Fruit fly (Drosophila melanogaster) whole organism, embryonic: ENCODE measurements around the gene nonA.
A peak's percentile ranks its signal among the peaks of the same experiment; 100 is the strongest.

ENCODE experiments used
- Bgb ChIP-seq: fragments of 200-800 bp; sonication (Bioruptor generic); IDR thresholded peaks from 2 replicates; pipeline ENCODE4 v1.3.6; 2022; ENCODE audit warnings: missing biosample characterization, missing genetic modification characterization; ENCODE audit not compliant: partially characterized antibody
- BtbVII ChIP-seq: fragments of 200-800 bp; sonication (Bioruptor generic); optimal IDR thresholded peaks from 3 replicates; lab custom pipeline; 2017; ENCODE audit warnings: missing biosample characterization, mild to moderate bottlenecking, missing genetic modification characterization
- C15 ChIP-seq: fragments of 200-800 bp; sonication (Bioruptor generic); IDR thresholded peaks from 3 replicates; pipeline ENCODE4 v1.3.6; 2022; ENCODE audit warnings: missing biosample characterization, missing genetic modification characterization
- CG1024 ChIP-seq: fragments of 200-800 bp; sonication (Bioruptor generic); IDR thresholded peaks from 2 replicates; pipeline ENCODE4 v1.3.6; 2022; ENCODE audit warnings: missing biosample characterization, missing genetic modification characterization
- CG1233 ChIP-seq: fragments of 200-800 bp; sonication (Bioruptor generic); optimal IDR thresholded peaks from 4 replicates; lab custom pipeline; 2018; ENCODE audit warnings: missing biosample characterization, mild to moderate bottlenecking, missing genetic modification characterization
- CG12744 ChIP-seq: fragments of 200-800 bp; sonication (Bioruptor generic); optimal IDR thresholded peaks from 2 replicates; lab custom pipeline; 2016; ENCODE audit warnings: missing biosample characterization, missing genetic modification characterization
- CG14860 ChIP-seq: fragments of 200-800 bp; sonication (Bioruptor generic); IDR thresholded peaks from 3 replicates; pipeline ENCODE4 v1.3.6; 2022; ENCODE audit warnings: missing biosample characterization, missing genetic modification characterization; ENCODE audit not compliant: partially characterized antibody
- CG15514 ChIP-seq: fragments of 200-800 bp; sonication (Bioruptor generic); optimal IDR thresholded peaks from 3 replicates; lab custom pipeline; 2017; ENCODE audit warnings: missing biosample characterization, missing genetic modification characterization, mild to moderate bottlenecking, moderate library complexity, missing genetic modification reagents
- CG15696 ChIP-seq: fragments of 200-800 bp; sonication (Bioruptor generic); optimal IDR thresholded peaks from 2 replicates; lab custom pipeline; 2019; ENCODE audit warnings: missing biosample characterization, mild to moderate bottlenecking, missing genetic modification characterization, moderate library complexity
- CG16863 ChIP-seq: fragments of 200-800 bp; sonication (Bioruptor generic); optimal IDR thresholded peaks from 3 replicates; lab custom pipeline; 2016; ENCODE audit warnings: missing biosample characterization, missing genetic modification characterization
- CG2712 ChIP-seq: fragments of 200-800 bp; optimal IDR thresholded peaks from 3 replicates; lab custom pipeline; 2019; ENCODE audit warnings: missing biosample characterization, mild to moderate bottlenecking, missing genetic modification characterization, moderate library complexity
- CG33557 ChIP-seq: fragments of 200-800 bp; sonication (Bioruptor generic); optimal IDR thresholded peaks from 2 replicates; lab custom pipeline; 2019; ENCODE audit warnings: missing biosample characterization, mild to moderate bottlenecking, missing genetic modification characterization, moderate library complexity
- CG34376 ChIP-seq: fragments of 200-800 bp; sonication (Bioruptor generic); optimal IDR thresholded peaks from 2 replicates; lab custom pipeline; 2018; ENCODE audit warnings: missing biosample characterization, mild to moderate bottlenecking, missing genetic modification characterization
- CG4854 ChIP-seq: fragments of 200-800 bp; sonication (Bioruptor generic); optimal IDR thresholded peaks from 2 replicates; lab custom pipeline; 2016; ENCODE audit warnings: missing biosample characterization, missing genetic modification characterization, inconsistent platforms
- CG5180 ChIP-seq: fragments of 200-800 bp; sonication (Bioruptor generic); optimal IDR thresholded peaks from 3 replicates; lab custom pipeline; 2017; ENCODE audit warnings: missing biosample characterization, missing genetic modification characterization, mild to moderate bottlenecking, moderate library complexity, missing genetic modification reagents
- CG6689 ChIP-seq: fragments of 200-800 bp; sonication (Bioruptor generic); IDR thresholded peaks from 2 replicates; pipeline ENCODE4 v1.3.6; 2022; ENCODE audit warnings: missing biosample characterization, missing genetic modification characterization
- CG6854 ChIP-seq: fragments of 200-800 bp; sonication (Bioruptor generic); optimal IDR thresholded peaks from 3 replicates; lab custom pipeline; 2017; ENCODE audit warnings: missing biosample characterization, mild to moderate bottlenecking, missing genetic modification characterization
- CG7357 ChIP-seq: fragments of 200-800 bp; sonication (Bioruptor generic); IDR thresholded peaks from 3 replicates; pipeline ENCODE4 v1.3.6; 2022; ENCODE audit warnings: missing biosample characterization, missing genetic modification characterization
- CG9727 ChIP-seq: fragments of 200-800 bp; sonication (Bioruptor generic); optimal IDR thresholded peaks from 3 replicates; lab custom pipeline; 2017; ENCODE audit warnings: missing biosample characterization, mild to moderate bottlenecking, missing genetic modification characterization
- CG9932 ChIP-seq: fragments of 200-800 bp; sonication (Bioruptor generic); IDR thresholded peaks from 2 replicates; pipeline ENCODE4 v1.3.6; 2022; ENCODE audit warnings: missing biosample characterization, missing genetic modification characterization
- Camta ChIP-seq: fragments of 200-800 bp; sonication (Bioruptor generic); optimal IDR thresholded peaks from 2 replicates; lab custom pipeline; 2016; ENCODE audit warnings: missing biosample characterization, missing genetic modification characterization
- Chrac-16 ChIP-seq: fragments of 200-800 bp; sonication (Bioruptor generic); optimal IDR thresholded peaks from 3 replicates; lab custom pipeline; 2016; ENCODE audit warnings: missing biosample characterization, missing genetic modification characterization
- D ChIP-seq, 2 experiments: fragments of 200-800 bp in 1 of 2; fragments of >200 bp in 1 of 2; sonication (Bioruptor generic) in 1 of 2; optimal IDR thresholded peaks; 2 replicates in 1 of 2; 3 replicates in 1 of 2; lab custom pipeline; 2017; ENCODE audit warnings: mild to moderate bottlenecking in 1 of 2, missing biosample characterization in 1 of 2, missing genetic modification characterization in 1 of 2, missing genetic modification reagents in 1 of 2
- D19A ChIP-seq: fragments of 200-800 bp; optimal IDR thresholded peaks from 3 replicates; lab custom pipeline; 2019; ENCODE audit warnings: missing biosample characterization, mild to moderate bottlenecking, missing genetic modification characterization, moderate library complexity
- Dbx ChIP-seq: fragments of 200-800 bp; sonication (Bioruptor generic); IDR thresholded peaks from 3 replicates; pipeline ENCODE4 v1.3.6; 2022; ENCODE audit warnings: missing biosample characterization, missing genetic modification characterization
- E2f1 ChIP-seq: fragments of 200-800 bp; sonication (Bioruptor generic); IDR thresholded peaks from 2 replicates; pipeline ENCODE4 v1.3.6; 2022; ENCODE audit warnings: missing biosample characterization, missing genetic modification characterization
- Jarid2 ChIP-seq: fragments of 200-800 bp; sonication (Bioruptor generic); optimal IDR thresholded peaks from 3 replicates; lab custom pipeline; 2017; ENCODE audit warnings: mild to moderate bottlenecking, missing biosample characterization, missing genetic modification reagents, missing genetic modification characterization
- NC2α ChIP-seq: fragments of 200-800 bp; sonication (Bioruptor generic); optimal IDR thresholded peaks from 2 replicates; lab custom pipeline; 2016; ENCODE audit warnings: missing biosample characterization, missing genetic modification characterization
- Pdp1 ChIP-seq, 2 experiments: fragments of 200-800 bp; sonication (Bioruptor generic); optimal IDR thresholded peaks; 3 replicates each; lab custom pipeline; 2016; ENCODE audit warnings: missing biosample characterization in 2 of 2, missing genetic modification characterization in 2 of 2, mild to moderate bottlenecking in 1 of 2, moderate library complexity in 1 of 2
- Tbp ChIP-seq: fragments of >200 bp; optimal IDR thresholded peaks from 2 replicates; lab custom pipeline; 2018; ENCODE audit warnings: missing biosample characterization, missing genetic modification characterization
- al ChIP-seq: fragments of 200-800 bp; sonication (Bioruptor generic); IDR thresholded peaks from 2 replicates; pipeline ENCODE4 v1.3.6; 2022; ENCODE audit warnings: missing biosample characterization, missing genetic modification characterization
- ara ChIP-seq: fragments of 200-800 bp; sonication (Bioruptor generic); IDR thresholded peaks from 2 replicates; pipeline ENCODE4 v1.3.6; 2022; ENCODE audit warnings: missing biosample characterization, missing genetic modification characterization
- btn ChIP-seq: fragments of 200-800 bp; sonication (Bioruptor generic); optimal IDR thresholded peaks from 2 replicates; lab custom pipeline; 2016; ENCODE audit warnings: missing biosample characterization, missing genetic modification characterization
- cato ChIP-seq: fragments of 200-800 bp; sonication (Bioruptor generic); optimal IDR thresholded peaks from 2 replicates; lab custom pipeline; 2016; ENCODE audit warnings: missing biosample characterization, missing genetic modification characterization, borderline replicate concordance
- da ChIP-seq: fragments of 200-800 bp; sonication (Bioruptor generic); optimal IDR thresholded peaks from 2 replicates; lab custom pipeline; 2016; ENCODE audit warnings: missing biosample characterization, missing genetic modification characterization
- dati ChIP-seq: fragments of 200-800 bp; sonication (Bioruptor generic); IDR thresholded peaks from 2 replicates; pipeline ENCODE4 v1.3.6; 2022; ENCODE audit warnings: missing biosample characterization, missing genetic modification characterization
- dimm ChIP-seq: fragments of 200-800 bp; sonication (Bioruptor generic); IDR thresholded peaks from 2 replicates; pipeline ENCODE4 v1.3.6; 2022; ENCODE audit warnings: missing biosample characterization, missing genetic modification characterization
- emc ChIP-seq: fragments of 200-800 bp; sonication (Bioruptor generic); optimal IDR thresholded peaks from 2 replicates; lab custom pipeline; 2016; ENCODE audit warnings: missing biosample characterization, missing genetic modification characterization
- ems ChIP-seq: fragments of 200-800 bp; sonication (Bioruptor generic); optimal IDR thresholded peaks from 3 replicates; lab custom pipeline; 2016; ENCODE audit warnings: missing biosample characterization, missing genetic modification characterization
- kay ChIP-seq: fragments of 200-800 bp; sonication (Bioruptor generic); optimal IDR thresholded peaks from 2 replicates; lab custom pipeline; 2016; ENCODE audit warnings: missing biosample characterization, missing genetic modification characterization
- maf-S ChIP-seq: fragments of 200-800 bp; sonication (Bioruptor generic); optimal IDR thresholded peaks from 2 replicates; lab custom pipeline; 2016; ENCODE audit warnings: missing biosample characterization, missing genetic modification characterization
- nmo ChIP-seq: fragments of 200-800 bp; sonication (Bioruptor generic); optimal IDR thresholded peaks from 2 replicates; lab custom pipeline; 2018; ENCODE audit warnings: missing biosample characterization, mild to moderate bottlenecking, missing genetic modification characterization, moderate library complexity
- odd ChIP-seq: fragments of 200-800 bp; sonication (Bioruptor generic); optimal IDR thresholded peaks from 2 replicates; lab custom pipeline; 2017; ENCODE audit warnings: missing biosample characterization, mild to moderate bottlenecking, missing genetic modification characterization
- onecut ChIP-seq: fragments of 200-800 bp; sonication (Bioruptor generic); IDR thresholded peaks from 2 replicates; pipeline ENCODE4 v1.3.6; 2022; ENCODE audit warnings: missing biosample characterization, missing genetic modification characterization
- row ChIP-seq: fragments of 200-800 bp; sonication (Bioruptor generic); IDR thresholded peaks from 3 replicates; pipeline ENCODE4 v1.3.6; 2022; ENCODE audit warnings: missing biosample characterization, missing genetic modification characterization
- sd ChIP-seq: fragments of 200-800 bp; sonication (Bioruptor generic); optimal IDR thresholded peaks from 3 replicates; lab custom pipeline; 2018; ENCODE audit warnings: missing biosample characterization, mild to moderate bottlenecking, missing genetic modification characterization, moderate library complexity
- seq ChIP-seq: fragments of 200-800 bp; sonication (Bioruptor generic); IDR thresholded peaks from 2 replicates; pipeline ENCODE4 v1.3.6; 2022; ENCODE audit warnings: missing biosample characterization, missing genetic modification characterization
- sug ChIP-seq: fragments of 200-800 bp; optimal IDR thresholded peaks from 2 replicates; lab custom pipeline; 2019; ENCODE audit warnings: missing biosample characterization, mild to moderate bottlenecking, missing genetic modification characterization, moderate library complexity
- tx ChIP-seq: fragments of 200-800 bp; sonication (Bioruptor generic); optimal IDR thresholded peaks from 2 replicates; lab custom pipeline; 2016; ENCODE audit warnings: missing biosample characterization, missing genetic modification characterization
- zen2 ChIP-seq: fragments of 200-800 bp; sonication (Bioruptor generic); IDR thresholded peaks from 3 replicates; pipeline ENCODE4 v1.3.6; 2022; ENCODE audit warnings: missing biosample characterization, missing genetic modification characterization; ENCODE audit not compliant: partially characterized antibody
- zfh2 ChIP-seq: fragments of 200-800 bp; sonication (Bioruptor generic); optimal IDR thresholded peaks from 2 replicates; lab custom pipeline; 2016; ENCODE audit warnings: missing biosample characterization, missing genetic modification characterization

The nonA gene

DNA sequence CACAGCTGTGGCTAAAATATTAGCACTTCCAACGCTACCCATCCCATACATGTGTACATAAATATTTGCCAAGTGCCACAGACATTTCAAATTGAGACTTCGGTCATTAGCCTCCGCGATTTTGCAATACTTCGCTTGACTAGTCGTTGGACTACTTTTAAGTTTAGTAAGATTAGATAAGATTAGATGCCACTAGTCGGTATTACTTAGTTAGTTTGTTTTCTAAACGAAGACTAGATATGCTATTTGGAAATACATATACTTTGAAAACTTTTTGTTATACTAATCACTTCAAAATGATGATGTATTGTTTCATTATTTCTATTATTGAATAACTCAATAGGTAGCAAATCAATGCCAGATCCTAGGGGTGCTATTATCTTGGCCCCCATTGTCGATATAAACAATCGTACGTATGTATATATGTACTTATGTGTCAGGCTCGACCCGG is 24.6 kb downstream of the nonA start (continued):
- TF ChIP-seq odd (peak; percentile 34), sd (tag; lab: Kevin White, UChicago) (no peak), D19A (tag; lab: Kevin White, UChicago) (no peak), maf-S (GFP tag; lab: Kevin White, UChicago) (no peak), ems (GFP tag; lab: Kevin White, UChicago) (peak; percentile 1), CG2712 (tag; lab: Kevin White, UChicago) (peak; percentile 35), C15 (GFP tag; lab: Robert Waterston, UW) (no peak), CG6854 (GFP tag; lab: Kevin White, UChicago) (peak; percentile 25), kay (no peak), CG9727 (peak; percentile 44), dati (no peak), CG7357 (no peak), CG14860 (GFP tag; lab: Robert Waterston, UW) (no peak), CG1024 (GFP tag; lab: Robert Waterston, UW) (no peak), seq (0 out of 2 replicates have a peak, but pooled peaks have one; percentile 24), emc (GFP tag; lab: Kevin White, UChicago) (no peak), btn (GFP tag; lab: Kevin White, UChicago) (no peak), sug (tag; lab: Kevin White, UChicago) (peak; percentile 25), CG1233 (GFP tag; lab: Kevin White, UChicago) (peak; percentile 25), CG16863 (GFP tag; lab: Kevin White, UChicago) (no peak), zen2 (GFP tag; lab: Robert Waterston, UW) (no peak), da (GFP tag; lab: Kevin White, UChicago) (no peak), CG6689 (GFP tag; lab: Robert Waterston, UW) (peak; percentile 17; the same call in 1 of the 2 replicates), D (optimal IDR thresholded peaks at IDR 0.05; lab: Kevin White, UChicago) (no peak), D (GFP tag; optimal IDR thresholded peaks at IDR 0.05; lab: Kevin White, UChicago) (peak; percentile 18), CG33557 (GFP tag; lab: Kevin White, UChicago) (no peak), CG12744 (GFP tag; lab: Kevin White, UChicago) (peak; percentile 14), CG15514 (GFP tag; lab: Kevin White, UChicago) (peak; percentile 36), E2f1 (GFP tag; lab: Robert Waterston, UW) (0 out of 2 replicates have a peak, but pooled peaks have one; percentile 17), Tbp (GFP tag; lab: Kevin White, UChicago) (no peak), ara (GFP tag; lab: Robert Waterston, UW) (no peak), al (no peak), CG4854 (GFP tag; lab: Kevin White, UChicago) (no peak), BtbVII (GFP tag; lab: Kevin White, UChicago) (peak; percentile 14), CG5180 (GFP tag; lab: Kevin White, UChicago) (no peak), Bgb (GFP tag; lab: Robert Waterston, UW) (no peak), zfh2 (GFP tag; lab: Kevin White, UChicago) (no peak), dimm (GFP tag; lab: Robert Waterston, UW) (no peak), row (GFP tag; lab: Robert Waterston, UW) (peak; percentile 45; the same call in 2 of the 3 replicates), CG9932 (peak; percentile 50), nmo (GFP tag; lab: Kevin White, UChicago) (peak; percentile 9), Pdp1 (GFP tag; optimal IDR thresholded peaks at IDR 0.05; lab: Kevin White, UChicago) (no peak), CG34376 (GFP tag; lab: Kevin White, UChicago) (no peak), onecut (GFP tag; lab: Robert Waterston, UW) (0 out of 2 replicates have a peak, but pooled peaks have one; percentile 17), cato (GFP tag; lab: Kevin White, UChicago) (no peak), Camta (GFP tag; lab: Kevin White, UChicago) (no peak), Jarid2 (GFP tag; lab: Kevin White, UChicago) (no peak), Dbx (GFP tag; lab: Robert Waterston, UW) (no peak), CG15696 (no peak), tx (no peak), NC2α (GFP tag; lab: Kevin White, UChicago) (no peak), Chrac-16 (GFP tag; lab: Kevin White, UChicago) (peak; percentile 14)
